Worm (Caenorhabditis elegans) whole organism, early embryonic: ENCODE measurements around the gene R07E5.19.

Source experiments
- F13C5.2 ChIP-seq: sonication (generic microtip); optimal IDR thresholded peaks from 2 replicates; lab custom pipeline; 2017; ENCODE audit warnings: mild to moderate bottlenecking, missing genetic modification characterization, inconsistent platforms, missing compliant biosample characterization
- aly-1 ChIP-seq: sonication (generic microtip); optimal IDR thresholded peaks from 2 replicates; lab custom pipeline; 2016; ENCODE audit warnings: missing genetic modification characterization, missing compliant biosample characterization
- ama-1 ChIP-seq: fragments of 150-350 bp; optimal IDR thresholded peaks from 2 replicates; lab custom pipeline; 2014
- ceh-13 ChIP-seq: fragments of 200-800 bp; sonication (Bioruptor generic); optimal IDR thresholded peaks from 2 replicates; lab custom pipeline; 2018; ENCODE audit warnings: mild to moderate bottlenecking, missing genetic modification characterization, missing compliant biosample characterization
- ceh-36 ChIP-seq: sonication (generic microtip); optimal IDR thresholded peaks from 2 replicates; lab custom pipeline; 2016; ENCODE audit warnings: missing genetic modification characterization, inconsistent platforms, missing compliant biosample characterization
- flt-1 ChIP-seq: fragments of 200-800 bp; sonication (Bioruptor generic); IDR thresholded peaks from 2 replicates; pipeline ENCODE4 v1.3.6; 2022; ENCODE audit warnings: missing genetic modification characterization, missing compliant biosample characterization
- hmg-4 ChIP-seq: fragments of 200-800 bp; sonication (Bioruptor generic); optimal IDR thresholded peaks from 2 replicates; lab custom pipeline; 2018; ENCODE audit warnings: mild to moderate bottlenecking, missing genetic modification characterization, missing compliant biosample characterization
- hnd-1 ChIP-seq: sonication (generic microtip); optimal IDR thresholded peaks from 2 replicates; lab custom pipeline; 2016; ENCODE audit warnings: missing genetic modification characterization, missing compliant biosample characterization
- pes-1 ChIP-seq: fragments of 200-800 bp; sonication (Bioruptor generic); IDR thresholded peaks from 2 replicates; pipeline ENCODE4 v1.3.6; 2022; ENCODE audit warnings: missing genetic modification reagents, missing genetic modification characterization, missing compliant biosample characterization
- scrt-1 ChIP-seq: fragments of 200-800 bp; sonication (Bioruptor generic); IDR thresholded peaks from 2 replicates; pipeline ENCODE4 v1.3.6; 2022; ENCODE audit warnings: missing genetic modification characterization, missing compliant biosample characterization
- sea-1 ChIP-seq: fragments of 200-800 bp; sonication (Bioruptor generic); conservative IDR thresholded peaks from 2 replicates; pipeline ENCODE4 v1.3.6; 2022; ENCODE audit warnings: missing genetic modification characterization, missing compliant biosample characterization

ce11 chrIII:4453301-4453700, 35.4 kb upstream of the R07E5.19 start:
- TF ChIP-seq ama-1 (lab: Kevin White, UChicago) = no peak
- TF ChIP-seq hnd-1 (tag; lab: Kevin White, UChicago) = no peak
- no peak for TF ChIP-seq hmg-4
- no peak for TF ChIP-seq F13C5.2 (tag; lab: Kevin White, UChicago)
- no peak for TF ChIP-seq ceh-13 (GFP tag; lab: Kevin White, UChicago)
- TF ChIP-seq flt-1 (GFP tag; lab: Robert Waterston, UW) = no peak
- no peak for TF ChIP-seq aly-1 (tag; lab: Kevin White, UChicago)
- no peak for TF ChIP-seq ceh-36 (tag; lab: Kevin White, UChicago)
- no peak for TF ChIP-seq scrt-1
- TF ChIP-seq pes-1 (GFP tag; lab: Robert Waterston, UW) = no peak
- TF ChIP-seq sea-1 = no peak
